Worm (Caenorhabditis elegans) whole organism, mixed stage, embryonic: ENCODE measurements around the gene pha-1.

Experiments
- M03D4.4 ChIP-seq: sonication (generic microtip); optimal IDR thresholded peaks from 2 replicates; lab custom pipeline; 2017; ENCODE audit warnings: mild to moderate bottlenecking, missing genetic modification characterization, missing compliant biosample characterization
- bed-3 ChIP-seq: fragments of 200-800 bp; sonication (Bioruptor generic); optimal IDR thresholded peaks from 3 replicates; lab custom pipeline; 2018; ENCODE audit warnings: mild to moderate bottlenecking, missing genetic modification characterization, moderate library complexity, missing compliant biosample characterization
- ceh-39 ChIP-seq: fragments of 150-350 bp; optimal IDR thresholded peaks from 2 replicates; lab custom pipeline; 2014; ENCODE audit warnings: missing biosample characterization, missing genetic modification characterization
- ceh-43 ChIP-seq: fragments of 200-800 bp; sonication (Bioruptor generic); optimal IDR thresholded peaks from 2 replicates; lab custom pipeline; 2018; ENCODE audit warnings: mild to moderate bottlenecking, missing genetic modification characterization, moderate library complexity, missing compliant biosample characterization
- ceh-83 ChIP-seq: fragments of 200-800 bp; sonication (Bioruptor generic); optimal IDR thresholded peaks from 2 replicates; lab custom pipeline; 2018; ENCODE audit warnings: mild to moderate bottlenecking, missing genetic modification characterization, missing compliant biosample characterization
- ces-1 ChIP-seq: fragments of 150-350 bp; optimal IDR thresholded peaks from 2 replicates; lab custom pipeline; 2014; ENCODE audit warnings: missing biosample characterization, missing genetic modification reagents, missing genetic modification characterization
- cnd-1 ChIP-seq: fragments of 200-800 bp; sonication (Bioruptor generic); optimal IDR thresholded peaks from 2 replicates; lab custom pipeline; 2018; ENCODE audit warnings: mild to moderate bottlenecking, missing genetic modification characterization, missing compliant biosample characterization
- drap-1 ChIP-seq: fragments of 200-800 bp; sonication (Bioruptor generic); optimal IDR thresholded peaks from 3 replicates; lab custom pipeline; 2018; ENCODE audit warnings: mild to moderate bottlenecking, missing genetic modification characterization, missing compliant biosample characterization
- flh-1 ChIP-seq: fragments of 200-800 bp; sonication (Bioruptor generic); optimal IDR thresholded peaks from 2 replicates; lab custom pipeline; 2018; ENCODE audit warnings: mild to moderate bottlenecking, missing genetic modification characterization, moderate library complexity, missing compliant biosample characterization
- ham-2 ChIP-seq: fragments of 200-800 bp; sonication (Bioruptor generic); optimal IDR thresholded peaks from 2 replicates; lab custom pipeline; 2018; ENCODE audit warnings: mild to moderate bottlenecking, missing genetic modification characterization, missing compliant biosample characterization
- hlh-1 ChIP-seq: fragments of 150-350 bp; optimal IDR thresholded peaks from 2 replicates; lab custom pipeline; 2014; ENCODE audit warnings: missing biosample characterization, missing genetic modification reagents, missing genetic modification characterization
- lin-13 ChIP-seq: fragments of 150-350 bp; optimal IDR thresholded peaks from 2 replicates; lab custom pipeline; 2014; ENCODE audit warnings: missing biosample characterization, missing genetic modification characterization
- lin-32 ChIP-seq: fragments of 200-800 bp; sonication (Bioruptor generic); optimal IDR thresholded peaks from 2 replicates; lab custom pipeline; 2018; ENCODE audit warnings: mild to moderate bottlenecking, missing genetic modification characterization, missing compliant biosample characterization
- lsy-2 ChIP-seq: fragments of 150-350 bp; optimal IDR thresholded peaks from 2 replicates; lab custom pipeline; 2014; ENCODE audit warnings: missing biosample characterization, missing genetic modification characterization
- mab-5 ChIP-seq: fragments of 150-350 bp; optimal IDR thresholded peaks from 2 replicates; lab custom pipeline; 2014; ENCODE audit warnings: missing biosample characterization, missing genetic modification characterization
- mep-1 ChIP-seq: fragments of 150-350 bp; optimal IDR thresholded peaks from 2 replicates; lab custom pipeline; 2017; ENCODE audit warnings: missing biosample characterization, missing genetic modification reagents, missing genetic modification characterization, inconsistent platforms
- nhr-12 ChIP-seq: fragments of 150-350 bp; optimal IDR thresholded peaks from 2 replicates; lab custom pipeline; 2014; ENCODE audit warnings: missing biosample characterization, missing genetic modification characterization
- nhr-2 ChIP-seq: fragments of 150-350 bp; optimal IDR thresholded peaks from 2 replicates; lab custom pipeline; 2014; ENCODE audit warnings: missing biosample characterization, missing genetic modification characterization
- nhr-237 ChIP-seq: fragments of 150-350 bp; optimal IDR thresholded peaks from 2 replicates; lab custom pipeline; 2014; ENCODE audit warnings: missing biosample characterization, missing genetic modification characterization
- nhr-28 ChIP-seq: fragments of 150-350 bp; optimal IDR thresholded peaks from 2 replicates; lab custom pipeline; 2014; ENCODE audit warnings: missing biosample characterization, missing genetic modification characterization
- nhr-76 ChIP-seq: sonication (generic microtip); optimal IDR thresholded peaks from 2 replicates; lab custom pipeline; 2017; ENCODE audit warnings: missing biosample characterization, missing genetic modification characterization
- pha-4 ChIP-seq: fragments of 150-350 bp; optimal IDR thresholded peaks from 2 replicates; lab custom pipeline; 2018; ENCODE audit warnings: missing biosample characterization, missing genetic modification reagents, missing genetic modification characterization
- sem-2 ChIP-seq: fragments of 200-800 bp; sonication (Bioruptor generic); optimal IDR thresholded peaks from 2 replicates; lab custom pipeline; 2018; ENCODE audit warnings: mild to moderate bottlenecking, missing genetic modification characterization, missing compliant biosample characterization
- snpc-4 ChIP-seq: fragments of 150-350 bp; optimal IDR thresholded peaks from 2 replicates; lab custom pipeline; 2014; ENCODE audit warnings: missing biosample characterization, missing genetic modification characterization
- sptf-1 ChIP-seq: sonication (generic microtip); optimal IDR thresholded peaks from 2 replicates; lab custom pipeline; 2017; ENCODE audit warnings: mild to moderate bottlenecking, missing genetic modification characterization, moderate library complexity, missing compliant biosample characterization
- tbx-8 ChIP-seq: fragments of 200-800 bp; sonication (Bioruptor generic); optimal IDR thresholded peaks from 2 replicates; lab custom pipeline; 2018; ENCODE audit warnings: mild to moderate bottlenecking, missing genetic modification characterization, moderate library complexity, missing compliant biosample characterization
- unc-120 ChIP-seq: sonication (generic microtip); optimal IDR thresholded peaks from 2 replicates; lab custom pipeline; 2017; ENCODE audit warnings: missing genetic modification characterization, missing compliant biosample characterization; ENCODE audit not compliant: poor library complexity, severe bottlenecking
- zip-8 ChIP-seq: fragments of 150-350 bp; optimal IDR thresholded peaks from 2 replicates; lab custom pipeline; 2014; ENCODE audit warnings: missing biosample characterization, missing genetic modification characterization
- ztf-11 ChIP-seq: fragments of 150-350 bp; optimal IDR thresholded peaks from 2 replicates; lab custom pipeline; 2014; ENCODE audit warnings: missing biosample characterization, missing genetic modification characterization

pha-1 gene

DNA sequence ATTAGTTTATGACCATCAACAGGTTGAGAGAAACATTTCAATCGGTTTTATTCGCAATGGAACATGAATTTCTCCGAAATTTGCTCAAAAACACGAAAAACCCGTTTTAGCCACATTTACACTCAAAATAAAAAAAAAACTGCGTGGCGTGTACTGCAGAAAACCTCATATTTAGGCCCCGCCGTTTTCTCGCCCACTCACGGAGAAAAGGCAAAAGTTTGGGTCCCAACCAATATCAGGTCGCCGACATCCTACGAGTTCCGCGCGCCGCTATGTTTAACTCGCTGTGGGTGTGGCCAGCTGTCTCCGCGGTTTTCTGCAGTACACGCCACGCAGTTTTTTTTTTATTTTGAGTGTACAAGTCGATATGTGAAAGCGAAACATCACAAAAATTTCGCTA is 7.7 kb upstream of the pha-1 start:
- TF ChIP-seq sem-2 (GFP tag; lab: Kevin White, UChicago): no peak

DNA sequence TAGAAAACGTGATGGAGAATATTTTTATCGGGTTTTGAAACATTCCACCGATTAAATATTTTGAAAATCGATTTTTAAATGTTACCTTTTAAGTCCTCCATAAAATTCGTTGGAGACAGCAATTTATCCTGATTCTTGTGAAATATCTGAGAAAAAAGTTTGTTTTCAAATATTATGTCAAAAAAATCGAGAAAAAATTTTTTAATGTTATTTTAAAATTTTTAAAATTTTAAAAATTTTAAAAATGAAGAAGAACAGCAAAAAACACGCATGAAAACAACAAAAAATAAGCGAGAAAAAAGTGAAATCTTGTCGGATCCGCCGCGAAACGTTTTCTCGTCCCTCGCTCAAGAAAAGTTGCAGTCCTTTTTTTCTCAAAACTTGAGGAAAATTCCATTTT is 4.0 kb upstream of the pha-1 start, which contains the start of gene Y48A6C.8:
Y48A6C.8 (minus strand) TSS at position 101 of the 400 bp plus-strand sequence.
- TF ChIP-seq hlh-1 (tag; lab: Kevin White, UChicago) (no peak), mab-5 (no peak)

DNA sequence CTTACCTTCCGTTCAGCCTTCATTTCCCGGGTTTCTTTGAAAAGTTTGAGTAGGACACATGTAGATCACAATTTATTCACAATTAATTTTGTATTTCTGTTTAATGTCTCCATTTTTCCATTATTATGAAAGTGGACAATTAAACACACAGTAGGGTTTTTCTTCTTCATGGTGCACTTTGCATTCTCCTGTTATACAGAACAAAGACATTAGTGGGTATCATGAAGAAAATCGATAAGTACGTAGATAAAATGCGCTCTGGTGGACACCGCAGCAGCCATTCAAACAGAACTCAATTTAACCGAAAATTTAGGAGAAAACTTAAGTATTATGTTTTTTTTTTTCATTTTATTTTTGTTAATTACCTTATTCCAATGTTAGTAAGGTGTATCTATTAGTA is 2.2 kb upstream of the pha-1 start:
- TF ChIP-seq tbx-8 (GFP tag; lab: Kevin White, UChicago) (no peak), ces-1 (peak; percentile 42)

DNA sequence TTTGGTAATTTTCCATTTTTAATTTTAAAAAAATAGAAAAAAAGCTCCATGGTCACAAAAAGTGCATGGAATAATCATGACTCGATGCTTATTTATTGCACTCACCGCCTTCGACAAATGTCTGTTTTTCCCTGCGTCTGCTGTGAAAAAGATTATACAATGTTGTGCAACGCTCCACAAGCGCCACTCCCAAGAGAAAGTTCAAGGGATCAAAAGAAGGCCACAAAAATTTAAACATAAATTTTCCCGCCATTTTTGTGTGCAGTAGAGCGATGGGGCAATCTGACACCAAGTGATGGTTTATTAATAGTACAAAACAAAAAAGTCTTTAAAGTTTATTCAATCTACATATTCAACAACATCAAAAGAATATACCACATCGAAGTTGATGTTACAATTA is 7.3 kb downstream of the pha-1 start, which contains the start of gene fbxa-128:
fbxa-128 (minus strand) TSS at position 192 of the 400 bp plus-strand sequence.
- TF ChIP-seq snpc-4 (tag; lab: Kevin White, UChicago) (no peak), flh-1 (GFP tag; lab: Kevin White, UChicago) (no peak), nhr-2 (tag; lab: Kevin White, UChicago) (no peak)

DNA sequence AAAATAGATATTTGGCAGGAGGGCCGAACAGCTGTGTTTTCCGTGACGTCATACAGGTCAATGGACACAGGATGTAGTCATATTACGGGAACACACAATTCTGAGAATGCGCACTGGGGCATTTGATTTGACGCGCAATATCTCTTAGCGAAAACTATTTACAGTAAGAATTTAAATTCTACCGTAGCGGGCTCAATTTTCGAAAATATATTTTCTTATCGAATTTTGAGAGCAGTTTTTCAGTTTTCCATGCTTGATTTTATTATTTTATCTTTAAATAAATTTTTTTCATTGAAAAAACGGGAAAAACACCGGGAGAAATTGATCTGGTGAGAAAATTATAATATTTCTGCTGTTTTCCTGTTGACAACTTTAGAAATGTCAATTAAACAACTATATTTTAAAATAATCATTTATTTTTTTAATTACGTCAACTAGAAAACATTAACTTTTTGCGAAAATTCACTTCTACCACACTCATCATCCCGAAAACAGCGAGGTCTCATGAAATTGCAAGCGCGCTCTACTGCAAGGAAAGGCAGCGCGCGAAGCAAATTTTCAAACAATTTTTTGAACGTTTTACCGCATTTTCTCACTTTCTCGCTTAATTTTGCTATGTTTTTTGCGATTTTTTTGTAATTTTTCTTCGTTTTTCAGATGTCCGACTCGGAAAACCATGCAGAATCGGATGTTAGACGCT is 10.4 kb downstream of the pha-1 start, which contains the start of the genes Y47D3A.1 and pola-1:
Y47D3A.1 (minus strand) TSS at position 51 of the 700 bp plus-strand sequence.
pola-1 (plus strand) TSS at position 658 of the 700 bp plus-strand sequence.
- TF ChIP-seq mep-1 (tag; lab: Kevin White, UChicago): peak; percentile 81
- peak; percentile 63 for TF ChIP-seq lsy-2 (tag; lab: Kevin White, UChicago)
- TF ChIP-seq ceh-83 (GFP tag; lab: Kevin White, UChicago): peak; percentile 56
- no peak for TF ChIP-seq nhr-76 (tag; lab: Kevin White, UChicago)
- peak; percentile 76 for TF ChIP-seq sptf-1 (tag; lab: Kevin White, UChicago)
- TF ChIP-seq sem-2 (GFP tag; lab: Kevin White, UChicago): no peak
- TF ChIP-seq pha-4 (tag; lab: Kevin White, UChicago): peak; percentile 15
- peak; percentile 36 for TF ChIP-seq hlh-1 (tag; lab: Kevin White, UChicago)
- peak; percentile 5 for TF ChIP-seq unc-120 (tag; lab: Kevin White, UChicago)
- no peak for TF ChIP-seq ztf-11 (tag; lab: Kevin White, UChicago)
- peak; percentile 33 for TF ChIP-seq cnd-1 (tag; lab: Kevin White, UChicago)
- peak; percentile 43 for TF ChIP-seq lin-32
- no peak for TF ChIP-seq nhr-28 (tag; lab: Kevin White, UChicago)
- peak; percentile 9 for TF ChIP-seq bed-3 (GFP tag; lab: Kevin White, UChicago)
- peak; percentile 40 for TF ChIP-seq nhr-237
- no peak for TF ChIP-seq nhr-12 (tag; lab: Kevin White, UChicago)
- TF ChIP-seq zip-8 (tag; lab: Kevin White, UChicago): peak; percentile 44
- no peak for TF ChIP-seq ham-2
- peak; percentile 42 for TF ChIP-seq M03D4.4 (tag; lab: Kevin White, UChicago)
- TF ChIP-seq flh-1 (GFP tag; lab: Kevin White, UChicago): no peak
- peak; percentile 84 for TF ChIP-seq lin-13 (tag; lab: Kevin White, UChicago)
- peak; percentile 10 for TF ChIP-seq drap-1 (GFP tag; lab: Kevin White, UChicago)
- peak; percentile 63 for TF ChIP-seq ceh-39 (tag; lab: Kevin White, UChicago)
- TF ChIP-seq ces-1: peak; percentile 60
- TF ChIP-seq ceh-43 (GFP tag; lab: Kevin White, UChicago): peak; percentile 21

DNA sequence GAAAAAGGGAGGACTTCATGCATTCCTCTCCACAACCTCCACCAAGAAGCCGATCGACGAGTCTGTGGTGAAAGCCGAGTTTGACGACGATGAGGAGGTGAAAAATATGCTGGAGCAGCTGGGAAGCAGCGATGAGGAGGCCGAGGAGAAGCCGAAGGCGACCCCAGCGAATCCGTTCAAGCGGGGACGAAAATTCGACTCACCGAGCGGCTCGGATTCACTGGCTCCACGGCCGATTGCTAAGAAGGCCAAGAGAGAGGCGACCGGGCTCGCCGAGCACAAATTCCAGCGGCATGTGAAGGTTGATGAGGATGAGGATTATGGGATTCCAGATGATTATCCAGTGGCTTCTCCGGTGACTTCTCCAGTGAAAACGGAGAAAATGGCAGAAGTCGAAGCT is 11.3 kb downstream of the pha-1 start:
- no peak for TF ChIP-seq sem-2 (GFP tag; lab: Kevin White, UChicago)
